Fruit fly (Drosophila melanogaster): ENCODE data around the gene Ctl1.

DNA sequence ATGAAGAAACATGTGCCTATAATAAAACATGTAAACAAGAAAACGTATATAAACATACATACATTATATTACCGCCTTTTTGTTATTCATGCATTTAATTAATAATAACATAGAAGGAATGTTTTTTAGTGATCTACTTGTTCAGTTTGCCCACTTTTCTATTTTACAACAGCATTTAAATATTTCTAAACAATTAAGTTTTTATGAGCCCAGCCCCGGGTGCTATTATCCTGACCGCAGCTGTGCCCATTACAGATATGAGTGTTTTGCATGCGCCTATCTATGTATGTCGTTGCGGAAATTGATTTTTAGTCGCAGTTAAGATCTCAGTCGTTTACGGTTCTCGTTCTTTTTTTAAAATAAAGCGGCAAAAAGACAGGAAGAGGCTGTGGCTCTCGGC, 12.8 kb upstream of the Ctl1 start:
- TF ChIP-seq CG15710 (tag; optimal IDR thresholded peaks at IDR 0.05) (no peak), Pif1B (GFP tag; optimal IDR thresholded peaks at IDR 0.05) (no peak), EcR (GFP tag; optimal IDR thresholded peaks at IDR 0.05) (no peak), CG32121 (GFP tag; IDR thresholded peaks at IDR 0.05) (no peak), CG17806 (tag; optimal IDR thresholded peaks at IDR 0.05) (no peak), Snoo (tag; optimal IDR thresholded peaks at IDR 0.05) (no peak), fd96Ca (GFP tag; IDR thresholded peaks at IDR 0.05) (no peak), Ets98B (GFP tag; IDR thresholded peaks at IDR 0.05) (no peak)
